Fruit fly (Drosophila melanogaster) whole organism, adult: ENCODE measurements around the gene CG14174.
A peak's percentile ranks its signal among the peaks of the same experiment; 100 is the strongest.

Source experiments
- CG11617 ChIP-seq: fragments of 200-800 bp; sonication (Bioruptor generic); optimal IDR thresholded peaks from 2 replicates; lab custom pipeline; 2017; ENCODE audit warnings: mild to moderate bottlenecking, missing biosample characterization, missing genetic modification reagents, missing genetic modification characterization
- CG12768 ChIP-seq: fragments of 200-800 bp; sonication (Bioruptor generic); optimal IDR thresholded peaks from 2 replicates; lab custom pipeline; 2017; ENCODE audit warnings: missing biosample characterization, missing genetic modification characterization, mild to moderate bottlenecking, moderate library complexity, missing genetic modification reagents
- CG14711 ChIP-seq: fragments of 200-800 bp; sonication (Bioruptor generic); optimal IDR thresholded peaks from 2 replicates; lab custom pipeline; 2018; ENCODE audit warnings: missing biosample characterization, mild to moderate bottlenecking, missing genetic modification characterization, moderate library complexity
- CG1620 ChIP-seq: fragments of 200-800 bp; sonication (Bioruptor generic); optimal IDR thresholded peaks from 2 replicates; lab custom pipeline; 2016; ENCODE audit warnings: missing biosample characterization, missing genetic modification characterization
- CG33017 ChIP-seq: fragments of 200-800 bp; sonication (Bioruptor generic); optimal IDR thresholded peaks from 2 replicates; lab custom pipeline; 2018; ENCODE audit warnings: missing biosample characterization, mild to moderate bottlenecking, missing genetic modification characterization, moderate library complexity
- CG5204 ChIP-seq: fragments of 200-800 bp; sonication (Bioruptor generic); optimal IDR thresholded peaks from 2 replicates; lab custom pipeline; 2016; ENCODE audit warnings: missing biosample characterization, missing genetic modification characterization
- CG7045 ChIP-seq: fragments of 200-800 bp; sonication (Bioruptor generic); optimal IDR thresholded peaks from 2 replicates; lab custom pipeline; 2017; ENCODE audit warnings: missing biosample characterization, mild to moderate bottlenecking, missing genetic modification characterization
- CG7101 ChIP-seq: fragments of 200-800 bp; sonication (Bioruptor generic); optimal IDR thresholded peaks from 2 replicates; lab custom pipeline; 2018; ENCODE audit warnings: missing biosample characterization, mild to moderate bottlenecking, missing genetic modification characterization, moderate library complexity
- Clk ChIP-seq: fragments of 200-800 bp; sonication (Bioruptor generic); optimal IDR thresholded peaks from 2 replicates; lab custom pipeline; 2017; ENCODE audit warnings: missing biosample characterization, missing genetic modification characterization
- Crg-1 ChIP-seq: fragments of 200-800 bp; sonication (Bioruptor generic); optimal IDR thresholded peaks from 2 replicates; lab custom pipeline; 2016; ENCODE audit warnings: missing biosample characterization, missing genetic modification characterization
- Hr96 ChIP-seq: fragments of 200-800 bp; sonication (Bioruptor generic); optimal IDR thresholded peaks from 2 replicates; lab custom pipeline; 2016; ENCODE audit warnings: missing biosample characterization, missing genetic modification characterization
- Mnt ChIP-seq: fragments of 200-800 bp; sonication (Bioruptor generic); optimal IDR thresholded peaks from 2 replicates; lab custom pipeline; 2016; ENCODE audit warnings: missing biosample characterization, mild to moderate bottlenecking, missing genetic modification characterization
- bab1 ChIP-seq: fragments of 200-800 bp; sonication (Bioruptor generic); optimal IDR thresholded peaks from 3 replicates; lab custom pipeline; 2019; ENCODE audit warnings: missing biosample characterization, mild to moderate bottlenecking, missing genetic modification characterization, moderate library complexity
- cic ChIP-seq: fragments of 200-800 bp; sonication (Bioruptor generic); optimal IDR thresholded peaks from 2 replicates; lab custom pipeline; 2017; ENCODE audit warnings: missing biosample characterization, mild to moderate bottlenecking, missing genetic modification characterization, moderate library complexity
- cnc ChIP-seq, 2 experiments: fragments of >200 bp; optimal IDR thresholded peaks; 2 replicates each; lab custom pipeline; 2017
- kay ChIP-seq: fragments of 200-800 bp; sonication (Bioruptor generic); peaks from one replicate; lab custom pipeline; 2016; ENCODE audit warnings: missing biosample characterization, missing genetic modification characterization, borderline replicate concordance
- ovo ChIP-seq: fragments of 200-800 bp; sonication (Bioruptor generic); optimal IDR thresholded peaks from 2 replicates; lab custom pipeline; 2016; ENCODE audit warnings: missing biosample characterization, missing genetic modification characterization
- pad ChIP-seq: fragments of 200-800 bp; sonication (Bioruptor generic); optimal IDR thresholded peaks from 3 replicates; lab custom pipeline; 2017; ENCODE audit warnings: missing biosample characterization, missing genetic modification characterization, mild to moderate bottlenecking, moderate library complexity, missing genetic modification reagents
- tj ChIP-seq: fragments of 200-800 bp; sonication (Bioruptor generic); optimal IDR thresholded peaks from 3 replicates; lab custom pipeline; 2017; ENCODE audit warnings: missing biosample characterization, mild to moderate bottlenecking, missing genetic modification characterization, moderate library complexity
- toe ChIP-seq: fragments of 200-800 bp; sonication (Bioruptor generic); optimal IDR thresholded peaks from 2 replicates; lab custom pipeline; 2016; ENCODE audit warnings: missing biosample characterization, missing genetic modification characterization

Gene CG14174

DNA sequence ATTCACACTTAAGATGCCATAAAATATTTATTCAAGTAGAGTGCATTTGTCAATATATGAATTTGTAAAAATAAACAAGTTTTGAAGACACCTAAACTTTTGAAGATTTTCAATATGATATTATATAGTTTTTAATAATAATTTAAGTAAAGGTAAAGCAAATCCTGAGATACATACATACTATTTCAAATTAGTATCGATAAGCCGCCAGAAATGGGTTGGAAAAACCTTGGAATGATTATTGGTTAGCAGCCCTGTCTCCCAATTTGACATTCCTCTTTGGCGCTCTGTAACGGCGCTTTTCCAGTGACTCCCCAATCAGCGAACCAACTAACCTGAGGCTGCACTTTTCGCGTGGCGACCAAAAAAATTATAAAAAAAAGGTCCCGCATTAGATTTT is 38.2 kb upstream of the CG14174 start, which contains the start of gene alphaTub67C:
Gene alphaTub67C, plus strand, starts transcription at position 301 of the 400 bp plus-strand sequence.
- TF ChIP-seq Crg-1 (GFP tag; lab: Kevin White, UChicago): no peak
- no peak for TF ChIP-seq CG11617 (GFP tag; lab: Kevin White, UChicago)
- no peak for TF ChIP-seq CG12768 (GFP tag; lab: Kevin White, UChicago)
- TF ChIP-seq Mnt (GFP tag; lab: Kevin White, UChicago): no peak
- no peak for TF ChIP-seq bab1 (GFP tag; lab: Kevin White, UChicago)
- no peak for TF ChIP-seq Hr96 (GFP tag; lab: Kevin White, UChicago)
- TF ChIP-seq CG5204: no peak
- TF ChIP-seq ovo (GFP tag; lab: Kevin White, UChicago): peak; percentile 37
- no peak for TF ChIP-seq toe (GFP tag; lab: Kevin White, UChicago)
- no peak for TF ChIP-seq CG14711 (tag; lab: Kevin White, UChicago)
- no peak for TF ChIP-seq tj (GFP tag; lab: Kevin White, UChicago)
- TF ChIP-seq pad (GFP tag; lab: Kevin White, UChicago): peak; percentile 88
- no peak for TF ChIP-seq CG7045 (GFP tag; lab: Kevin White, UChicago)
- no peak for TF ChIP-seq Clk (GFP tag; lab: Kevin White, UChicago)
- no peak for TF ChIP-seq cnc (optimal IDR thresholded peaks at IDR 0.05; lab: Kevin White, UChicago)

- TF ChIP-seq tj (GFP tag; lab: Kevin White, UChicago) (no peak), CG14711 (tag; lab: Kevin White, UChicago) (no peak), Mnt (GFP tag; lab: Kevin White, UChicago) (no peak), Hr96 (GFP tag; lab: Kevin White, UChicago) (no peak), CG33017 (tag; lab: Kevin White, UChicago) (no peak), cic (no peak), CG7101 (tag; lab: Kevin White, UChicago) (no peak), cnc (optimal IDR thresholded peaks at IDR 0.05; lab: Kevin White, UChicago) (no peak), ovo (GFP tag; lab: Kevin White, UChicago) (no peak), CG1620 (GFP tag; lab: Kevin White, UChicago) (no peak), Clk (GFP tag; lab: Kevin White, UChicago) (no peak), kay (GFP tag; lab: Kevin White, UChicago) (no peak), CG11617 (GFP tag; lab: Kevin White, UChicago) (no peak), CG12768 (GFP tag; lab: Kevin White, UChicago) (no peak), CG5204 (no peak), Crg-1 (GFP tag; lab: Kevin White, UChicago) (no peak)
Observed at dm6 chr3L:9684871-9685270, 34.3 kb upstream of the CG14174 start, which contains the start of gene CG16719. Gene CG16719, plus strand, starts transcription at chr3L:9685171.

DNA sequence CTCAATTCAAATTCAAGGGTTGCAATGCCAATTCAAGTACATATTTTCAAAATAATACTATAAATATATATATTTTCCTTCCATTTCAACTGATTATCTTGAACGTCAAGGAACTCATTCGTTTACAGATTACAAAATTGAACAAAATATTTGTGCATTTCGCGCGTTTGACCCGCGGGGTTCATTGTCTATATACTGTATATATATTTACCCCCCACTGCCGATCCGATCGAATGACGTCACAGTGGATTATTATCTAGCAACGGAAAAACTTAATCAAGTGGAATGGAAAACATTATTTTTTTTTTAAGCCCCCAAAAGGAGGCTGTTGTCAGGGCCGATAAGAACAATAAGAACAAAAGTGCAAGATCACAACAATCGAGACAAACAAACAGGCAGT is 31.6 kb upstream of the CG14174 start:
- TF ChIP-seq CG7101 (tag; lab: Kevin White, UChicago): no peak
- TF ChIP-seq cnc (optimal IDR thresholded peaks at IDR 0.05; lab: Kevin White, UChicago): no peak
- no peak for TF ChIP-seq CG12768 (GFP tag; lab: Kevin White, UChicago)
- TF ChIP-seq CG7045 (GFP tag; lab: Kevin White, UChicago): no peak
- TF ChIP-seq kay (GFP tag; lab: Kevin White, UChicago): peak; percentile 86
- TF ChIP-seq CG1620 (GFP tag; lab: Kevin White, UChicago): no peak
- no peak for TF ChIP-seq Mnt (GFP tag; lab: Kevin White, UChicago)
- TF ChIP-seq tj (GFP tag; lab: Kevin White, UChicago): no peak
- no peak for TF ChIP-seq ovo (GFP tag; lab: Kevin White, UChicago)
- TF ChIP-seq pad (GFP tag; lab: Kevin White, UChicago): no peak
- no peak for TF ChIP-seq CG11617 (GFP tag; lab: Kevin White, UChicago)
- TF ChIP-seq cic: peak; percentile 24

DNA sequence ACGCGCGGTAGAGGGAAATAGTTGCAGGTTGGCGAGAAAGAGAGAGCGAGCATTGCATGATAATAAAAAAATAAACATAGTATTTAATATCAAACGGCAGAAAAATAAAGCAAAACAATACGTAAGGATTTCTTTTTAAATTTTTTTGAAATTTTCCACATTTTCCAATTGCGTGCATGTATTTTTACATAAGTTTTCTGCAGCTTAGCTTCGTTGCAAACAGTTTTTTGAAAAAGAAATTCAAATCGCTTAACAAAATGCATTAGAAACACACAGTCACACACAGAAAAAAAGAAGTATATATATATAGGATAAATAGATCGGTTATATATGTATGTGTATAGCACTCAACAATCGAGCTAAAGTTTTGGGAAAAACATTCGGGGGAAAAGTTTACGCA is 30.5 kb upstream of the CG14174 start:
- TF ChIP-seq kay (GFP tag; lab: Kevin White, UChicago): peak; percentile 97
- TF ChIP-seq pad (GFP tag; lab: Kevin White, UChicago): no peak

DNA sequence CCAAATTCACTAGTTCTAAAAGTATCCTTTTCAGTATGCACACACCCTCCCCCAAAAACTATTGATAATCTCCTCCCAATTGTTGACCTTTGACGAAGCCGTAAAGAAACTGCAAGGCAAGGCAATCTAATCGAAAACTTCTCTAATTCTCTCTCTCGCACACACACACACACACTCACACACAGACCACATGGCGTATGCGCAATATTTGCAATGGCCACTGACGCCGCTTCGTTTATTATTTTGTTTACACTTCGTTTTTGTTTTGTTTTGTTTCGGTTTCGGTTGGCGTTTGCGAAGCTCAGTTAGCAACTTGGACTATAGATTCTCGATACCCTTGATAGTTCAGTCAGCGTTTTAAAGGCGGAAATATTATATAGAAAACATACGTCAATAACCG is 29.3 kb upstream of the CG14174 start:
- TF ChIP-seq cic (peak; percentile 70), CG12768 (GFP tag; lab: Kevin White, UChicago) (peak; percentile 49), bab1 (GFP tag; lab: Kevin White, UChicago) (no peak), ovo (GFP tag; lab: Kevin White, UChicago) (no peak), tj (GFP tag; lab: Kevin White, UChicago) (peak; percentile 52), Mnt (GFP tag; lab: Kevin White, UChicago) (peak; percentile 67), CG33017 (tag; lab: Kevin White, UChicago) (no peak), CG14711 (tag; lab: Kevin White, UChicago) (peak; percentile 2)

DNA sequence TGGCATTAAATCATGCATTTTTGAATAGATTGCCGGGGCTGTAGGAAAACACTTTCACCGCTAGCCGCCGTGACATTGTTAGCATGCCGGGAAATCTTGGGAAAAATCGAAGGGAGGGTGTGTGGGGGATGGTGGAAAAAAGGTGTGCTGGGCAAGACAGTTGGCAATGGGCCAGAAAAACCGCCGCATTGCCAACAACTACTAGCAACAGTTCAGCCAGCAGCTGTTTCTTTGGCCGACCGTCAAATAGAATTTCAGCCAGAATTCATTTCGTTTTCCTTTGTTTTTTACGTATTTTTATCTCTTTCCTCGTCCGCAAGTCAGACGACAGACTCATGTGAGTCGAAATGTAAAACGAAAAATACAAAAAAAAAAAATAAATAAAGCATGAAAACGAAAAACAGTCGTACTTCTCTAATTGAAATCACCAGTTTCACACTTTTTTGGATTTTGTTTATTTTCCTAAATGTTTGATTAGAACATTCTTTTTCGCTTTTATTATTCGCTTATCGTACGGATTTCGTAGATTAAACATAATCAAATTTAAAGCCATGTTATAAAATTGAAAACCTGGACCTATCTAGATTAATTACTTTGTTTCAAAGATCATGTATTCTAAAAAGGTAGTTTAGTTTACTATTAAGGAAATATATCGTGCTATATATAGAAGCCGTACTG is 28.2 kb upstream of the CG14174 start:
- TF ChIP-seq CG11617 (GFP tag; lab: Kevin White, UChicago) (peak; percentile 57), Clk (GFP tag; lab: Kevin White, UChicago) (no peak), cic (no peak), CG5204 (peak; percentile 56), CG33017 (tag; lab: Kevin White, UChicago) (peak; percentile 77), Hr96 (GFP tag; lab: Kevin White, UChicago) (peak; percentile 53), CG7101 (tag; lab: Kevin White, UChicago) (peak; percentile 68), ovo (GFP tag; lab: Kevin White, UChicago) (no peak), CG12768 (GFP tag; lab: Kevin White, UChicago) (no peak), pad (GFP tag; lab: Kevin White, UChicago) (peak; percentile 6), bab1 (GFP tag; lab: Kevin White, UChicago) (peak; percentile 48), toe (GFP tag; lab: Kevin White, UChicago) (peak; percentile 17), Crg-1 (GFP tag; lab: Kevin White, UChicago) (no peak), CG14711 (tag; lab: Kevin White, UChicago) (peak; percentile 65), Mnt (GFP tag; lab: Kevin White, UChicago) (peak; percentile 37), kay (GFP tag; lab: Kevin White, UChicago) (peak; percentile 83)
